Fruit fly (Drosophila melanogaster): ENCODE results near the gene CG31198.

- TF ChIP-seq CG6276 (GFP tag; optimal IDR thresholded peaks at IDR 0.05) (no peak), CG10631 (GFP tag; optimal IDR thresholded peaks at IDR 0.05) (no peak), fd59A (GFP tag; optimal IDR thresholded peaks at IDR 0.05) (no peak), CG16779 (tag; optimal IDR thresholded peaks at IDR 0.05) (no peak), CG15336 (GFP tag; IDR thresholded peaks at IDR 0.05) (no peak), Blimp-1 (GFP tag; optimal IDR thresholded peaks at IDR 0.05) (no peak)
Observed at dm6 chr3R:21807264-21807663, 53.1 kb downstream of the CG31198 start.

All from whole organism, prepupa.